ENCODE assay signal across 1 fruit fly cellular context in the genomic region with DNA sequence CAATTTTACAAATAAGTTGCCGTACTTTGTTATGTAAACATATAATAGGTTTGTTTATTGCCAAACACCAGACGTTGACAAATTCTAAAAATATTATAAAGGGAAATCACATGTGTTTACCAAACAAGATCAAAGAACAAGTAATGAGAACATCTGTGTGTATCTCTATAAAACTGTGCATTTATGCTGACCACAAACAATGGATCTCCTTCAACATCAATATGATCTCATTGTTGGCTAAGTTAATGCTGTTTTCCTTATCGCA.
TF ChIP-seq lines count a peak whose summit lies in the region.

No protein-coding gene starts in this region.

TF ChIP-seq in whole organism, embryonic, 481 proteins besides CTCF, POLR2A, EP300 and RAD21 (continued from another document):
- TF ChIP-seq CG30020 (tag; optimal IDR thresholded peaks at IDR 0.05; lab: Kevin White, UChicago) (no peak), CG6813 (GFP tag; optimal IDR thresholded peaks at IDR 0.05; lab: Kevin White, UChicago) (no peak), sima (GFP tag; optimal IDR thresholded peaks at IDR 0.05; lab: Kevin White, UChicago) (no peak), CG3065 (GFP tag; optimal IDR thresholded peaks at IDR 0.05; lab: Kevin White, UChicago) (no peak), pb (GFP tag; optimal IDR thresholded peaks at IDR 0.05; lab: Kevin White, UChicago) (no peak), zf30C (GFP tag; optimal IDR thresholded peaks at IDR 0.05; lab: Kevin White, UChicago) (no peak), shn (GFP tag; optimal IDR thresholded peaks at IDR 0.05; lab: Kevin White, UChicago) (no peak), H2.0 (GFP tag; IDR thresholded peaks at IDR 0.05; lab: Robert Waterston, UW) (no peak), MESR4 (GFP tag; optimal IDR thresholded peaks at IDR 0.05; lab: Kevin White, UChicago) (no peak), sc (optimal IDR thresholded peaks at IDR 0.05; lab: Kevin White, UChicago) (no peak), sc (GFP tag; optimal IDR thresholded peaks at IDR 0.05; lab: Kevin White, UChicago) (peak; percentile 20)
